Fruit fly (Drosophila melanogaster) whole organism, embryonic: ENCODE results near the gene ppk.

Experiments
- Abd-B ChIP-seq: fragments of 200-800 bp; sonication (Bioruptor generic); optimal IDR thresholded peaks from 2 replicates; lab custom pipeline; 2018; ENCODE audit warnings: missing biosample characterization, mild to moderate bottlenecking, missing genetic modification characterization, moderate library complexity
- CG10366 ChIP-seq: fragments of 200-800 bp; sonication (Bioruptor generic); IDR thresholded peaks from 2 replicates; pipeline ENCODE4 v1.3.6; 2022; ENCODE audit warnings: missing biosample characterization, missing genetic modification characterization
- CG10543 ChIP-seq: fragments of 200-800 bp; sonication (Bioruptor generic); optimal IDR thresholded peaks from 3 replicates; lab custom pipeline; 2017; ENCODE audit warnings: missing biosample characterization, mild to moderate bottlenecking, missing genetic modification characterization, moderate library complexity
- CG13287 ChIP-seq: fragments of 200-800 bp; sonication (Bioruptor generic); IDR thresholded peaks from 2 replicates; pipeline ENCODE4 v1.3.6; 2022; ENCODE audit warnings: missing biosample characterization, missing genetic modification characterization; ENCODE audit not compliant: partially characterized antibody
- CG13894 ChIP-seq: fragments of 200-800 bp; sonication (Bioruptor generic); optimal IDR thresholded peaks from 3 replicates; lab custom pipeline; 2018; ENCODE audit warnings: missing biosample characterization, mild to moderate bottlenecking, missing genetic modification characterization, moderate library complexity
- CG14710 ChIP-seq: fragments of 200-800 bp; sonication (Bioruptor generic); optimal IDR thresholded peaks from 3 replicates; lab custom pipeline; 2019; ENCODE audit warnings: missing biosample characterization, mild to moderate bottlenecking, missing genetic modification characterization, moderate library complexity
- CG15011 ChIP-seq: fragments of 200-800 bp; sonication (Bioruptor generic); optimal IDR thresholded peaks from 3 replicates; lab custom pipeline; 2018; ENCODE audit warnings: missing biosample characterization, mild to moderate bottlenecking, missing genetic modification characterization
- CG1603 ChIP-seq: fragments of 200-800 bp; sonication (Bioruptor generic); optimal IDR thresholded peaks from 2 replicates; lab custom pipeline; 2019; ENCODE audit warnings: missing biosample characterization, mild to moderate bottlenecking, missing genetic modification characterization, moderate library complexity
- CG16779 ChIP-seq: fragments of 200-800 bp; sonication (Bioruptor generic); IDR thresholded peaks from 2 replicates; pipeline ENCODE4 v1.3.6; 2022; ENCODE audit warnings: missing biosample characterization, missing genetic modification characterization
- CG17361 ChIP-seq: fragments of 200-800 bp; sonication (Bioruptor generic); IDR thresholded peaks from 3 replicates; pipeline ENCODE4 v1.3.6; 2022; ENCODE audit warnings: missing biosample characterization, missing genetic modification characterization
- CG2116 ChIP-seq: fragments of 200-800 bp; sonication (Bioruptor generic); optimal IDR thresholded peaks from 3 replicates; lab custom pipeline; 2018; ENCODE audit warnings: missing biosample characterization, mild to moderate bottlenecking, missing genetic modification characterization
- CG2875 ChIP-seq: fragments of 200-800 bp; sonication (Bioruptor generic); optimal IDR thresholded peaks from 2 replicates; lab custom pipeline; 2017; ENCODE audit warnings: missing biosample characterization, mild to moderate bottlenecking, missing genetic modification characterization, missing genetic modification reagents
- CG4282 ChIP-seq: fragments of 200-800 bp; sonication (Bioruptor generic); optimal IDR thresholded peaks from 2 replicates; lab custom pipeline; 2016; ENCODE audit warnings: missing biosample characterization, missing genetic modification characterization
- CG4820 ChIP-seq: fragments of 200-800 bp; sonication (Bioruptor generic); optimal IDR thresholded peaks from 3 replicates; lab custom pipeline; 2016; ENCODE audit warnings: missing biosample characterization, missing genetic modification characterization
- CG5245 ChIP-seq: fragments of 200-800 bp; sonication (Bioruptor generic); optimal IDR thresholded peaks from 3 replicates; lab custom pipeline; 2016; ENCODE audit warnings: missing biosample characterization, missing genetic modification characterization
- CG6689 ChIP-seq: fragments of 200-800 bp; sonication (Bioruptor generic); IDR thresholded peaks from 2 replicates; pipeline ENCODE4 v1.3.6; 2022; ENCODE audit warnings: missing biosample characterization, missing genetic modification characterization
- CoRest ChIP-seq: fragments of 200-800 bp; sonication (Bioruptor generic); optimal IDR thresholded peaks from 3 replicates; lab custom pipeline; 2018; ENCODE audit warnings: missing biosample characterization, mild to moderate bottlenecking, missing genetic modification characterization, moderate library complexity
- CrebB ChIP-seq: fragments of 200-800 bp; sonication (Bioruptor generic); optimal IDR thresholded peaks from 3 replicates; lab custom pipeline; 2018; ENCODE audit warnings: missing biosample characterization, mild to moderate bottlenecking, missing genetic modification characterization
- Dip2 ChIP-seq: fragments of 200-800 bp; sonication (Bioruptor generic); IDR thresholded peaks from 2 replicates; pipeline ENCODE4 v1.3.6; 2022; ENCODE audit warnings: missing biosample characterization, missing genetic modification characterization
- Dref ChIP-seq: fragments of 200-800 bp; sonication (Bioruptor generic); IDR thresholded peaks from 2 replicates; pipeline ENCODE4 v1.3.6; 2022; ENCODE audit warnings: missing biosample characterization, missing genetic modification characterization
- Ets97D ChIP-seq: fragments of 200-800 bp; sonication (Bioruptor generic); optimal IDR thresholded peaks from 3 replicates; lab custom pipeline; 2016; ENCODE audit warnings: missing biosample characterization, missing genetic modification characterization
- HmgZ ChIP-seq: fragments of 200-800 bp; sonication (Bioruptor generic); optimal IDR thresholded peaks from 2 replicates; lab custom pipeline; 2018; ENCODE audit warnings: missing biosample characterization, mild to moderate bottlenecking, missing genetic modification characterization
- Hmx ChIP-seq: fragments of 200-800 bp; sonication (Bioruptor generic); optimal IDR thresholded peaks from 2 replicates; lab custom pipeline; 2016; ENCODE audit warnings: missing biosample characterization, missing genetic modification characterization
- Hr78 ChIP-seq, 2 experiments: fragments of 200-800 bp in 1 of 2; fragments of >200 bp in 1 of 2; sonication (Bioruptor generic) in 1 of 2; optimal IDR thresholded peaks; 2 replicates each; lab custom pipeline; 2017 to 2019; ENCODE audit warnings: missing biosample characterization in 2 of 2, missing genetic modification characterization in 2 of 2, mild to moderate bottlenecking in 1 of 2, moderate library complexity in 1 of 2
- Hsf ChIP-seq: fragments of 200-800 bp; sonication (Bioruptor generic); optimal IDR thresholded peaks from 3 replicates; lab custom pipeline; 2016; ENCODE audit warnings: missing biosample characterization, missing genetic modification characterization
- NfI ChIP-seq: fragments of 200-800 bp; sonication (Bioruptor generic); optimal IDR thresholded peaks from 3 replicates; lab custom pipeline; 2018; ENCODE audit warnings: missing biosample characterization, mild to moderate bottlenecking, missing genetic modification characterization, moderate library complexity
- Ravus ChIP-seq: fragments of 200-800 bp; sonication (Bioruptor generic); IDR thresholded peaks from 2 replicates; pipeline ENCODE4 v1.3.6; 2022; ENCODE audit warnings: missing biosample characterization, missing genetic modification characterization
- Rx ChIP-seq: fragments of 200-800 bp; sonication (Bioruptor generic); IDR thresholded peaks from 2 replicates; pipeline ENCODE4 v1.3.6; 2022; ENCODE audit warnings: missing biosample characterization, missing genetic modification characterization
- Sox100B ChIP-seq: fragments of 200-800 bp; sonication (Bioruptor generic); optimal IDR thresholded peaks from 3 replicates; lab custom pipeline; 2018; ENCODE audit warnings: missing biosample characterization, mild to moderate bottlenecking, missing genetic modification characterization
- abd-A ChIP-seq: fragments of 200-800 bp; sonication (Bioruptor generic); optimal IDR thresholded peaks from 3 replicates; lab custom pipeline; 2019; ENCODE audit warnings: missing biosample characterization, mild to moderate bottlenecking, missing genetic modification characterization, moderate library complexity
- ase ChIP-seq: fragments of 200-800 bp; sonication (Bioruptor generic); IDR thresholded peaks from 3 replicates; pipeline ENCODE4 v1.3.6; 2022; ENCODE audit warnings: missing biosample characterization, missing genetic modification characterization
- chinmo ChIP-seq: fragments of 200-800 bp; sonication (Bioruptor generic); IDR thresholded peaks from 4 replicates; pipeline ENCODE4 v1.3.6; 2022; ENCODE audit warnings: missing biosample characterization, missing genetic modification characterization; ENCODE audit not compliant: partially characterized antibody
- chm ChIP-seq: fragments of 200-800 bp; sonication (Bioruptor generic); IDR thresholded peaks from 2 replicates; pipeline ENCODE4 v1.3.6; 2022; ENCODE audit warnings: missing biosample characterization, missing genetic modification characterization
- ci ChIP-seq: fragments of 200-800 bp; sonication (Bioruptor generic); IDR thresholded peaks from 3 replicates; pipeline ENCODE4 v1.3.6; 2022; ENCODE audit warnings: missing biosample characterization, missing genetic modification characterization
- crp ChIP-seq, 2 experiments: fragments of 200-800 bp; sonication (Bioruptor generic); optimal IDR thresholded peaks; 2 replicates in 1 of 2; 3 replicates in 1 of 2; lab custom pipeline; 2017; ENCODE audit warnings: missing biosample characterization in 2 of 2, missing genetic modification characterization in 2 of 2, mild to moderate bottlenecking in 1 of 2, moderate library complexity in 1 of 2
- eve ChIP-seq, 2 experiments: fragments of >200 bp; optimal IDR thresholded peaks; 2 replicates each; lab custom pipeline; 2017; ENCODE audit warnings: missing biosample characterization in 2 of 2, missing genetic modification characterization in 2 of 2
- lola ChIP-seq, 3 experiments: fragments of >200 bp in 2 of 3; fragments of 200-800 bp in 1 of 3; sonication (Bioruptor generic) in 1 of 3; optimal IDR thresholded peaks; 2 replicates each; lab custom pipeline; 2017 to 2019; ENCODE audit warnings: missing biosample characterization in 3 of 3, missing genetic modification characterization in 3 of 3, mild to moderate bottlenecking in 1 of 3, moderate library complexity in 1 of 3
- nerfin-2 ChIP-seq: fragments of 200-800 bp; sonication (Bioruptor generic); IDR thresholded peaks from 2 replicates; pipeline ENCODE4 v1.3.6; 2022; ENCODE audit warnings: missing biosample characterization, missing genetic modification characterization; ENCODE audit not compliant: partially characterized antibody
- psq ChIP-seq: fragments of 200-800 bp; sonication (Bioruptor generic); optimal IDR thresholded peaks from 2 replicates; lab custom pipeline; 2017; ENCODE audit warnings: missing biosample characterization, missing genetic modification characterization
- pum ChIP-seq: fragments of 200-800 bp; sonication (Bioruptor generic); optimal IDR thresholded peaks from 2 replicates; lab custom pipeline; 2016; ENCODE audit warnings: missing biosample characterization, missing genetic modification characterization
- repo ChIP-seq: fragments of 200-800 bp; sonication (Bioruptor generic); optimal IDR thresholded peaks from 2 replicates; lab custom pipeline; 2016; ENCODE audit warnings: missing biosample characterization, missing genetic modification characterization
- sd ChIP-seq: fragments of 200-800 bp; sonication (Bioruptor generic); optimal IDR thresholded peaks from 3 replicates; lab custom pipeline; 2018; ENCODE audit warnings: missing biosample characterization, mild to moderate bottlenecking, missing genetic modification characterization, moderate library complexity
- sens-2 ChIP-seq: fragments of 200-800 bp; sonication (Bioruptor generic); IDR thresholded peaks from 2 replicates; pipeline ENCODE4 v1.3.6; 2022; ENCODE audit warnings: missing biosample characterization, missing genetic modification characterization
- shn ChIP-seq: fragments of 200-800 bp; sonication (Bioruptor generic); optimal IDR thresholded peaks from 3 replicates; lab custom pipeline; 2016; ENCODE audit warnings: missing biosample characterization, missing genetic modification characterization
- stwl ChIP-seq: fragments of 200-800 bp; sonication (Bioruptor generic); optimal IDR thresholded peaks from 3 replicates; lab custom pipeline; 2018; ENCODE audit warnings: missing biosample characterization, mild to moderate bottlenecking, missing genetic modification characterization, moderate library complexity
- toy ChIP-seq: fragments of 200-800 bp; sonication (Bioruptor generic); IDR thresholded peaks from 2 replicates; pipeline ENCODE4 v1.3.6; 2022; ENCODE audit warnings: missing biosample characterization, missing genetic modification characterization
- vnd ChIP-seq: fragments of 200-800 bp; sonication (Bioruptor generic); IDR thresholded peaks from 3 replicates; pipeline ENCODE4 v1.3.6; 2022; ENCODE audit warnings: missing biosample characterization, missing genetic modification characterization; ENCODE audit not compliant: partially characterized antibody
- z ChIP-seq: fragments of 200-800 bp; sonication (Bioruptor generic); IDR thresholded peaks from 3 replicates; pipeline ENCODE4 v1.3.6; 2022; ENCODE audit warnings: missing biosample characterization, missing genetic modification characterization

The ppk gene

DNA sequence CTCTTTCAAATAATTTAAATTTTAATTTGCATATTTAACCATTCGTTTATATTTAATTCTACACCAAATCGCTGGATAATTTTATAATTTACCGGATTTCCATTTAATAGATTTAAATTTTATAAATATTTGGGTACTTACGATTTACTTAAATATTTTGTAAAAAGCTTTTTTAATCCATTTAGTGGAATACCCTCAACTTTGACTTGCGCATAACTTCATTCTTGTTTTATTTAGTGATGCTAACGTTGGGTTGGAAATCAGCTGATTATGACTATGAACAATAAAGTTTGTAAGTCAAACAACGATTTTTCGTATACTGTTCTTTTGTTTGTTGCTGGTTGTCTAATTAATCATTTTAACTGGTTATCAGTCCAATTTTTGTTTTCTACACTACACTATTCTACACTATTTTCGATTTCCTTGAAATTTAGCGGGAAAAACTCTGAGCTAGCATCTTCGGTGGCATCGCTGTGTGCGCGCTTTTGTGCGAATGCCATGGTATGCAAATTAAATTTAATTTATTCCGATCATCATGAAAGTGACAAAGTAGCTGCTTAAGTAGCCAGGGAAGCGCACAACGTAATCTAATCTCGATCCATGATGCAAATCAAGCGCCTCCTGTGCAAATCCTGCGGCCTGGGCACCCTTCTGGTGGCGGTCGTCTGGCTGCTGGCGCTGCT, 22.1 kb downstream of the ppk start, which contains the start of gene Pgant35A (continued):
- TF ChIP-seq chm (GFP tag; lab: Robert Waterston, UW) (no peak), abd-A (tag; lab: Kevin White, UChicago) (peak; percentile 74), CG13287 (no peak; the same call in 1 of the 2 replicates), eve (GFP tag; optimal IDR thresholded peaks at IDR 0.05; lab: Kevin White, UChicago) (no peak), sd (tag; lab: Kevin White, UChicago) (peak; percentile 92), toy (no peak), lola (GFP tag; optimal IDR thresholded peaks at IDR 0.05; lab: Kevin White, UChicago) (peak in 1 of 3 experiments; percentile 49), chinmo (GFP tag; lab: Robert Waterston, UW) (peak; percentile 61; the same call in 1 of the 4 replicates), ci (GFP tag; lab: Robert Waterston, UW) (no peak), Hmx (GFP tag; lab: Kevin White, UChicago) (no peak), pum (GFP tag; lab: Kevin White, UChicago) (no peak), psq (GFP tag; lab: Kevin White, UChicago) (no peak), shn (GFP tag; lab: Kevin White, UChicago) (peak; percentile 25), Rx (GFP tag; lab: Robert Waterston, UW) (no peak), Sox100B (GFP tag; lab: Kevin White, UChicago) (peak; percentile 41), crp (GFP tag; optimal IDR thresholded peaks at IDR 0.05; lab: Kevin White, UChicago) (peak; percentile 45 to 89), Dip2 (GFP tag; lab: Robert Waterston, UW) (no peak), stwl (tag; lab: Kevin White, UChicago) (peak; percentile 25), CG17361 (GFP tag; lab: Robert Waterston, UW) (peak; percentile 70; the same call in 2 of the 3 replicates), CG5245 (no peak), NfI (peak; percentile 26), Abd-B (GFP tag; lab: Kevin White, UChicago) (peak; percentile 29), Hr78 (GFP tag; optimal IDR thresholded peaks at IDR 0.05; lab: Kevin White, UChicago) (no peak), nerfin-2 (GFP tag; lab: Robert Waterston, UW) (no peak), CG16779 (GFP tag; lab: Robert Waterston, UW) (no peak), CG13894 (peak; percentile 44), CG2875 (GFP tag; lab: Kevin White, UChicago) (no peak), CG14710 (peak; percentile 44), CG10366 (GFP tag; lab: Robert Waterston, UW) (no peak), repo (GFP tag; lab: Kevin White, UChicago) (no peak), HmgZ (peak; percentile 46), Dref (GFP tag; lab: Robert Waterston, UW) (no peak), CG4820 (GFP tag; lab: Kevin White, UChicago) (peak; percentile 5), CG10543 (peak; percentile 47), Ets97D (GFP tag; lab: Kevin White, UChicago) (peak; percentile 8), CG1603 (peak; percentile 56), CG15011 (GFP tag; lab: Kevin White, UChicago) (no peak), CG2116 (GFP tag; lab: Kevin White, UChicago) (no peak), CG4282 (no peak), sens-2 (no peak), CrebB (tag; lab: Kevin White, UChicago) (no peak), ase (no peak), Ravus (GFP tag; lab: Robert Waterston, UW) (no peak), CG6689 (GFP tag; lab: Robert Waterston, UW) (0 out of 2 replicates have a peak, but pooled peaks have one; percentile 24), z (no peak), Hsf (peak; percentile 43), vnd (GFP tag; lab: Robert Waterston, UW) (no peak), CoRest (tag; lab: Kevin White, UChicago) (peak; percentile 63)
